Fruit fly (Drosophila melanogaster) whole organism, embryonic: ENCODE measurements around the gene HDAC1.
A peak's percentile ranks its signal among the peaks of the same experiment; 100 is the strongest.

Source experiments
- CG14710 ChIP-seq: fragments of 200-800 bp; sonication (Bioruptor generic); optimal IDR thresholded peaks from 3 replicates; lab custom pipeline; 2019; ENCODE audit warnings: missing biosample characterization, mild to moderate bottlenecking, missing genetic modification characterization, moderate library complexity
- CG1603 ChIP-seq: fragments of 200-800 bp; sonication (Bioruptor generic); optimal IDR thresholded peaks from 2 replicates; lab custom pipeline; 2019; ENCODE audit warnings: missing biosample characterization, mild to moderate bottlenecking, missing genetic modification characterization, moderate library complexity
- CG3838 ChIP-seq: fragments of 200-800 bp; sonication (Bioruptor generic); optimal IDR thresholded peaks from 3 replicates; lab custom pipeline; 2016; ENCODE audit warnings: missing biosample characterization, missing genetic modification characterization
- CG7271 ChIP-seq: fragments of 200-800 bp; sonication (Bioruptor generic); optimal IDR thresholded peaks from 2 replicates; lab custom pipeline; 2018; ENCODE audit warnings: missing biosample characterization, mild to moderate bottlenecking, missing genetic modification characterization, moderate library complexity
- CG9609 ChIP-seq: fragments of 200-800 bp; sonication (Bioruptor generic); optimal IDR thresholded peaks from 3 replicates; lab custom pipeline; 2016; ENCODE audit warnings: missing biosample characterization, missing genetic modification characterization
- Fer1 ChIP-seq: fragments of 200-800 bp; sonication (Bioruptor generic); optimal IDR thresholded peaks from 2 replicates; lab custom pipeline; 2017; ENCODE audit warnings: missing biosample characterization, mild to moderate bottlenecking, missing genetic modification characterization
- MBD-R2 ChIP-seq: fragments of 200-800 bp; sonication (Bioruptor generic); IDR thresholded peaks from 2 replicates; pipeline ENCODE4 v1.3.6; 2022; ENCODE audit warnings: missing biosample characterization, missing genetic modification characterization
- bsh ChIP-seq, 2 experiments: fragments of 200-800 bp; sonication (Bioruptor generic); optimal IDR thresholded peaks; 2 replicates each; lab custom pipeline; 2017 to 2018; ENCODE audit warnings: mild to moderate bottlenecking in 2 of 2, missing biosample characterization in 2 of 2, missing genetic modification characterization in 2 of 2, moderate library complexity in 1 of 2
- eve ChIP-seq, 2 experiments: fragments of >200 bp; optimal IDR thresholded peaks; 2 replicates each; lab custom pipeline; 2017; ENCODE audit warnings: missing biosample characterization in 2 of 2, missing genetic modification characterization in 2 of 2

Gene HDAC1

DNA sequence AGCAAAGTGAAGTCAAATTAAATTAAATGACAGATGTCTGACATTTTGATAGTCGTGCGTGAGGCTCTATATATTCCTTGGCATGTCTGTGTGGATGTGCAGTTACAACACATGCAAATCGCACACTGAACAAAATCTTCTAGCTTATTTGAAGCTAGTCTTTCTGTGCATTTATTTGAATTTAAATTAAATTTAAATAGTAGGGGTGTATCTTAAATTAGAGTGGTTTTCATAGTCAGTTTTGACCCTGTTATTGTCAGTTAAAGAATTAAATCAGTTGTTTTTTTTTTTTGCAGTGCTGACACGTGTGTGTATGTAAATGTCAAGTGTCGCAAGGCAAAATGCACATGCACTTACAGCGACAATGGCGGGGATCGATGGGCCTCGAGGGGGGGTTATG, 52.5 kb downstream of the HDAC1 start (continued):
- no peak for TF ChIP-seq CG9609 (GFP tag; lab: Kevin White, UChicago)
- TF ChIP-seq MBD-R2 (GFP tag; lab: Robert Waterston, UW), result no peak
- TF ChIP-seq CG14710, result no peak
- no peak for TF ChIP-seq CG3838 (GFP tag; lab: Kevin White, UChicago)
- peak; percentile 8 for TF ChIP-seq CG7271 (tag; lab: Kevin White, UChicago)
- no peak for TF ChIP-seq bsh (GFP tag; optimal IDR thresholded peaks at IDR 0.05; lab: Kevin White, UChicago)
- no peak for TF ChIP-seq eve (GFP tag; optimal IDR thresholded peaks at IDR 0.05; lab: Kevin White, UChicago)
- no peak for TF ChIP-seq Fer1 (GFP tag; lab: Kevin White, UChicago)
- no peak for TF ChIP-seq CG1603 (tag; lab: Kevin White, UChicago)
- TF ChIP-seq, all 482 proteins: peak for 4
